Fruit fly (Drosophila melanogaster): Measurements from ENCODE around the gene CG34132.
A peak's percentile ranks its signal among the peaks of the same experiment; 100 is the strongest.

CG34132 gene

DNA sequence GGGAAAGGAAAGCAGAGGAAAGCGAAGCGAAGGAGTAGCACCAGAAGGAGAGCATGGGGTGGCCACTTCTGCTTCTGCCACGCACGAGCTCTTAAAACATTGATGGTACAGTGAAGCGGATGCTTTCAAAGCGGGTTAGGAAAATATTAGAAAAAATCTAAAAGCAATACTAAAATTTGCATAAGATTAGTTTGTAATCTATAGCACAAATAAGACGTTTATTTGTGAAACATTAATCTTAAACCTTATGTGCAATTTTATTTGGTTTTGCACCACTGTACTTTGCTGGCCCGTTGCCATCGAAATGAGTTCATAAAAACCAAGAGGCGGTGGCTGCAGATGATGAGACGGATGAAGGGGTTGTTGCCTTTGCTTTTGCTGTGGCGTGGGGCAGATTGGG lies 40.1 kb downstream of the CG34132 start (continued):
- TF ChIP-seq B-H1 (GFP tag; IDR thresholded peaks at IDR 0.05) (peak; percentile 87), Hmx (GFP tag; optimal IDR thresholded peaks at IDR 0.05) (no peak), CG16815 (GFP tag; optimal IDR thresholded peaks at IDR 0.05) (peak; percentile 53), p53 (GFP tag; optimal IDR thresholded peaks at IDR 0.05) (peak; percentile 22), disco-r (GFP tag; optimal IDR thresholded peaks at IDR 0.05) (peak; percentile 71), da (GFP tag; optimal IDR thresholded peaks at IDR 0.05) (peak; percentile 31), trh (GFP tag; optimal IDR thresholded peaks at IDR 0.05) (peak; percentile 52), CG11456 (GFP tag; IDR thresholded peaks at IDR 0.05) (peak; percentile 78), Nf-YB (GFP tag; optimal IDR thresholded peaks at IDR 0.05) (peak; percentile 64), CG10959 (GFP tag; IDR thresholded peaks at IDR 0.05) (peak; percentile 80), chif (GFP tag; optimal IDR thresholded peaks at IDR 0.05) (peak; percentile 77 to 87), so (GFP tag; IDR thresholded peaks at IDR 0.05) (peak; percentile 92), CG6689 (GFP tag; IDR thresholded peaks at IDR 0.05) (peak; percentile 91), Awh (GFP tag; IDR thresholded peaks at IDR 0.05) (peak; percentile 86), Hand (GFP tag; optimal IDR thresholded peaks at IDR 0.05) (peak; percentile 79), Asciz (GFP tag; optimal IDR thresholded peaks at IDR 0.05) (peak; percentile 90), Oli (tag; optimal IDR thresholded peaks at IDR 0.05) (peak; percentile 88), CG31365 (tag; optimal IDR thresholded peaks at IDR 0.05) (peak; percentile 75), fu2 (GFP tag; optimal IDR thresholded peaks at IDR 0.05) (peak; percentile 72), sd (tag; optimal IDR thresholded peaks at IDR 0.05) (peak; percentile 61), pan (optimal IDR thresholded peaks at IDR 0.05) (no peak), pan (GFP tag; optimal IDR thresholded peaks at IDR 0.05 in 1 of 2, IDR thresholded peaks at IDR 0.05 in 1 of 2) (peak in 1 of 2 experiments; percentile 93), sim (GFP tag; IDR thresholded peaks at IDR 0.05) (peak; percentile 61; the same call in 1 of the 2 replicates), CG2129 (GFP tag; IDR thresholded peaks at IDR 0.05; ENCODE audit: partially characterized antibody) (no peak), CG3995 (GFP tag; optimal IDR thresholded peaks at IDR 0.05) (peak; percentile 0), Adf1 (GFP tag; IDR thresholded peaks at IDR 0.05) (peak; percentile 58), fd3F (GFP tag; optimal IDR thresholded peaks at IDR 0.05) (peak; percentile 83), Aef1 (GFP tag; IDR thresholded peaks at IDR 0.05) (peak; percentile 90), CG17612 (GFP tag; IDR thresholded peaks at IDR 0.05) (peak; percentile 70), phol (tag; optimal IDR thresholded peaks at IDR 0.05) (peak; percentile 86), MTF-1 (GFP tag; optimal IDR thresholded peaks at IDR 0.05; ENCODE audit: borderline replicate concordance) (peak; percentile 74), Max (GFP tag; optimal IDR thresholded peaks at IDR 0.05) (peak; percentile 82), CG4360 (GFP tag; IDR thresholded peaks at IDR 0.05) (peak; percentile 59), gsb-n (tag; optimal IDR thresholded peaks at IDR 0.05) (peak; percentile 83), dimm (GFP tag; IDR thresholded peaks at IDR 0.05) (peak; percentile 76), CG12769 (tag; optimal IDR thresholded peaks at IDR 0.05) (peak; percentile 89), bbx (GFP tag; IDR thresholded peaks at IDR 0.05; ENCODE audit: partially characterized antibody) (no peak), CG12299 (tag; optimal IDR thresholded peaks at IDR 0.05) (peak; percentile 85), Elba2 (GFP tag; optimal IDR thresholded peaks at IDR 0.05) (no peak), HLH4C (GFP tag; IDR thresholded peaks at IDR 0.05; ENCODE audit: partially characterized antibody) (0 out of 3 replicates have a peak, but pooled peaks have one; percentile 30), CG9215 (GFP tag; IDR thresholded peaks at IDR 0.05) (peak; percentile 80), ERR (GFP tag; optimal IDR thresholded peaks at IDR 0.05) (peak; percentile 82), CG10321 (GFP tag; IDR thresholded peaks at IDR 0.05) (peak; percentile 46), lbe (GFP tag; optimal IDR thresholded peaks at IDR 0.05) (peak; percentile 71), CG10654 (GFP tag; optimal IDR thresholded peaks at IDR 0.05) (peak; percentile 84), shn (GFP tag; optimal IDR thresholded peaks at IDR 0.05) (peak; percentile 41), CG17912 (GFP tag; optimal IDR thresholded peaks at IDR 0.05) (peak; percentile 34), PHDP (tag; optimal IDR thresholded peaks at IDR 0.05) (peak; percentile 88), her (GFP tag; optimal IDR thresholded peaks at IDR 0.05) (peak; percentile 86), CG34422 (GFP tag; IDR thresholded peaks at IDR 0.05) (peak; percentile 91), grau (tag; optimal IDR thresholded peaks at IDR 0.05) (peak; percentile 88)

Measured in whole organism, embryonic.